Fruit fly (Drosophila melanogaster): ENCODE measurements around the gene BicD.

BicD gene

dm6 chr2L:17450505-17451415 is 22.3 kb downstream of the BicD start (continued):
- peak; percentile 62 for TF ChIP-seq CG17359 (tag; optimal IDR thresholded peaks at IDR 0.05)
- 0 out of 3 replicates have a peak, but pooled peaks have one; percentile 38 for TF ChIP-seq CG34422 (GFP tag; IDR thresholded peaks at IDR 0.05)
- peak; percentile 20 for TF ChIP-seq Nf-YB (GFP tag; optimal IDR thresholded peaks at IDR 0.05)
- peak; percentile 35 for TF ChIP-seq CG12071 (GFP tag; optimal IDR thresholded peaks at IDR 0.05)
- no peak for TF ChIP-seq phol (tag; optimal IDR thresholded peaks at IDR 0.05)
- no peak for TF ChIP-seq Tbp (GFP tag; optimal IDR thresholded peaks at IDR 0.05)
- peak; percentile 80 for TF ChIP-seq CG11504 (tag; optimal IDR thresholded peaks at IDR 0.05)
- TF ChIP-seq CG13624 (GFP tag; optimal IDR thresholded peaks at IDR 0.05): peak; percentile 11
- no peak for TF ChIP-seq grn (GFP tag; optimal IDR thresholded peaks at IDR 0.05)
- TF ChIP-seq Fer1 (GFP tag; optimal IDR thresholded peaks at IDR 0.05): peak; percentile 58
- TF ChIP-seq ab (GFP tag; optimal IDR thresholded peaks at IDR 0.05): no peak
- no peak for TF ChIP-seq da (GFP tag; optimal IDR thresholded peaks at IDR 0.05)
- TF ChIP-seq Oaz (GFP tag; IDR thresholded peaks at IDR 0.05): peak; percentile 34
- TF ChIP-seq CG11695 (GFP tag; IDR thresholded peaks at IDR 0.05): peak; percentile 72; the same call in 2 of the 3 replicates
- peak; percentile 32 for TF ChIP-seq eyg (GFP tag; optimal IDR thresholded peaks at IDR 0.05)
- no peak for TF ChIP-seq pb (GFP tag; optimal IDR thresholded peaks at IDR 0.05)
- TF ChIP-seq mirr (GFP tag; optimal IDR thresholded peaks at IDR 0.05): no peak
- TF ChIP-seq CG2129 (GFP tag; IDR thresholded peaks at IDR 0.05; ENCODE audit: partially characterized antibody): no peak
- peak; percentile 61 for TF ChIP-seq fd3F (GFP tag; optimal IDR thresholded peaks at IDR 0.05)
- no peak for TF ChIP-seq CG3838 (GFP tag; optimal IDR thresholded peaks at IDR 0.05)
- TF ChIP-seq dati (GFP tag; IDR thresholded peaks at IDR 0.05): no peak
- TF ChIP-seq tap (tag; optimal IDR thresholded peaks at IDR 0.05): peak; percentile 60
- peak; percentile 60 for TF ChIP-seq Asciz (GFP tag; optimal IDR thresholded peaks at IDR 0.05)
- TF ChIP-seq CG8290 (GFP tag; optimal IDR thresholded peaks at IDR 0.05): no peak
- peak in 1 of 2 experiments; percentile 47 for TF ChIP-seq CG8290 (tag; optimal IDR thresholded peaks at IDR 0.05)
- peak; percentile 38 for TF ChIP-seq odd (GFP tag; optimal IDR thresholded peaks at IDR 0.05)
- TF ChIP-seq D19A (tag; optimal IDR thresholded peaks at IDR 0.05): peak; percentile 57
- no peak for TF ChIP-seq HmgD (GFP tag; optimal IDR thresholded peaks at IDR 0.05)
- no peak; the same call in 1 of the 2 replicates for TF ChIP-seq HLH3B (GFP tag; IDR thresholded peaks at IDR 0.05)
- peak; percentile 56 for TF ChIP-seq bcd (GFP tag; optimal IDR thresholded peaks at IDR 0.05)
- peak; percentile 70 for TF ChIP-seq CG12659 (GFP tag; optimal IDR thresholded peaks at IDR 0.05)
- TF ChIP-seq seq (GFP tag; IDR thresholded peaks at IDR 0.05): 0 out of 2 replicates have a peak, but pooled peaks have one; percentile 43
- TF ChIP-seq CG10267 (tag; optimal IDR thresholded peaks at IDR 0.05): peak; percentile 35
- no peak for TF ChIP-seq CG30020 (tag; optimal IDR thresholded peaks at IDR 0.05)
- TF ChIP-seq CG12942 (GFP tag; optimal IDR thresholded peaks at IDR 0.05): peak; percentile 7
- no peak for TF ChIP-seq NC2α (GFP tag; optimal IDR thresholded peaks at IDR 0.05)
- no peak for TF ChIP-seq bowl (GFP tag; IDR thresholded peaks at IDR 0.05)
- TF ChIP-seq ewg (GFP tag; optimal IDR thresholded peaks at IDR 0.05): peak; percentile 28
- TF ChIP-seq Xrp1 (GFP tag; IDR thresholded peaks at IDR 0.05): peak; percentile 48; the same call in 1 of the 2 replicates
- no peak for TF ChIP-seq h (optimal IDR thresholded peaks at IDR 0.05)
- TF ChIP-seq CG30431 (GFP tag; optimal IDR thresholded peaks at IDR 0.05): no peak
- TF ChIP-seq oc (tag; optimal IDR thresholded peaks at IDR 0.05): peak; percentile 37
- no peak for TF ChIP-seq CG11560 (tag; IDR thresholded peaks at IDR 0.05)
- no peak for TF ChIP-seq CG7271 (tag; optimal IDR thresholded peaks at IDR 0.05)
- TF ChIP-seq chif (GFP tag; optimal IDR thresholded peaks at IDR 0.05): no peak
- no peak for TF ChIP-seq zen (tag; optimal IDR thresholded peaks at IDR 0.05)
- TF ChIP-seq E2f2 (GFP tag; IDR thresholded peaks at IDR 0.05): peak; percentile 41; the same call in 1 of the 2 replicates
- peak; percentile 43 for TF ChIP-seq ind (GFP tag; optimal IDR thresholded peaks at IDR 0.05)
- peak; percentile 5 for TF ChIP-seq Hand (GFP tag; optimal IDR thresholded peaks at IDR 0.05)
- peak; percentile 47 for TF ChIP-seq CG13296 (GFP tag; optimal IDR thresholded peaks at IDR 0.05)

Measured in whole organism, embryonic.